Worm (Caenorhabditis elegans) whole organism, late embryonic: ENCODE results near the gene pals-27.

Experiments used
- C08G9.2 ChIP-seq: sonication (generic microtip); optimal IDR thresholded peaks from 2 replicates; lab custom pipeline; 2016; ENCODE audit warnings: mild to moderate bottlenecking, missing genetic modification characterization, moderate library complexity, missing compliant biosample characterization
- C38D4.7 ChIP-seq: fragments of 200-800 bp; sonication (Bioruptor generic); optimal IDR thresholded peaks from 2 replicates; lab custom pipeline; 2018; ENCODE audit warnings: mild to moderate bottlenecking, missing genetic modification characterization, moderate library complexity, missing compliant biosample characterization
- T23F11.4 ChIP-seq: fragments of 200-800 bp; sonication (Bioruptor generic); optimal IDR thresholded peaks from 2 replicates; lab custom pipeline; 2018; ENCODE audit warnings: mild to moderate bottlenecking, missing genetic modification characterization, missing compliant biosample characterization
- Y22D7AL.16 ChIP-seq: sonication (generic microtip); optimal IDR thresholded peaks from 2 replicates; lab custom pipeline; 2016; ENCODE audit warnings: missing genetic modification characterization, missing compliant biosample characterization
- ceh-14 ChIP-seq: sonication (generic microtip); optimal IDR thresholded peaks from 2 replicates; lab custom pipeline; 2016; ENCODE audit warnings: missing genotype, missing genetic modification characterization, missing compliant biosample characterization
- ceh-19 ChIP-seq: fragments of 200-800 bp; sonication (Bioruptor generic); optimal IDR thresholded peaks from 2 replicates; lab custom pipeline; 2018; ENCODE audit warnings: mild to moderate bottlenecking, missing genetic modification characterization, missing compliant biosample characterization
- ceh-2 ChIP-seq: sonication (generic microtip); optimal IDR thresholded peaks from 2 replicates; lab custom pipeline; 2016; ENCODE audit warnings: missing genotype, missing genetic modification characterization, missing compliant biosample characterization
- ceh-24 ChIP-seq: sonication (generic microtip); optimal IDR thresholded peaks from 2 replicates; lab custom pipeline; 2016; ENCODE audit warnings: mild to moderate bottlenecking, missing genetic modification characterization, missing compliant biosample characterization
- ceh-31 ChIP-seq: sonication (generic microtip); optimal IDR thresholded peaks from 2 replicates; lab custom pipeline; 2016; ENCODE audit warnings: missing genetic modification characterization, missing compliant biosample characterization
- ceh-34 ChIP-seq: sonication (generic microtip); optimal IDR thresholded peaks from 2 replicates; lab custom pipeline; 2016; ENCODE audit warnings: mild to moderate bottlenecking, missing genetic modification characterization, missing compliant biosample characterization
- ceh-48 ChIP-seq: sonication (generic microtip); optimal IDR thresholded peaks from 2 replicates; lab custom pipeline; 2016; ENCODE audit warnings: missing genetic modification characterization, inconsistent platforms, missing compliant biosample characterization
- ceh-6 ChIP-seq: fragments of 200-800 bp; sonication (Bioruptor generic); optimal IDR thresholded peaks from 2 replicates; lab custom pipeline; 2018; ENCODE audit warnings: mild to moderate bottlenecking, missing genetic modification characterization, missing compliant biosample characterization
- che-1 ChIP-seq: sonication (generic microtip); optimal IDR thresholded peaks from 2 replicates; lab custom pipeline; 2016; ENCODE audit warnings: mild to moderate bottlenecking, missing genetic modification characterization, missing compliant biosample characterization
- dmd-4 ChIP-seq: sonication (generic microtip); optimal IDR thresholded peaks from 2 replicates; lab custom pipeline; 2016; ENCODE audit warnings: borderline replicate concordance, missing genetic modification characterization, missing compliant biosample characterization
- elt-2 ChIP-seq: sonication (generic microtip); optimal IDR thresholded peaks from 2 replicates; lab custom pipeline; 2016; ENCODE audit warnings: missing genetic modification reagents, missing genetic modification characterization, missing compliant biosample characterization
- fkh-10 ChIP-seq: fragments of 150-350 bp; optimal IDR thresholded peaks from 2 replicates; lab custom pipeline; 2014; ENCODE audit warnings: missing biosample characterization, missing genetic modification reagents, missing genetic modification characterization
- fkh-6 ChIP-seq: sonication (generic microtip); optimal IDR thresholded peaks from 2 replicates; lab custom pipeline; 2016; ENCODE audit warnings: missing genetic modification characterization, missing compliant biosample characterization
- gmeb-2 ChIP-seq: sonication (generic microtip); optimal IDR thresholded peaks from 2 replicates; lab custom pipeline; 2016; ENCODE audit warnings: missing genetic modification characterization, inconsistent platforms, missing compliant biosample characterization
- hlh-30 ChIP-seq: sonication (generic microtip); optimal IDR thresholded peaks from 2 replicates; lab custom pipeline; 2017; ENCODE audit warnings: antibody characterized with exemption, missing genetic modification characterization, missing compliant biosample characterization; ENCODE audit not compliant: insufficient read depth
- hlh-6 ChIP-seq: sonication (generic microtip); optimal IDR thresholded peaks from 2 replicates; lab custom pipeline; 2016; ENCODE audit warnings: missing genotype, missing genetic modification characterization, missing compliant biosample characterization
- lim-6 ChIP-seq: sonication (generic microtip); optimal IDR thresholded peaks from 2 replicates; lab custom pipeline; 2016; ENCODE audit warnings: missing genetic modification characterization, missing compliant biosample characterization
- lin-11 ChIP-seq: fragments of 200-800 bp; sonication (Bioruptor generic); optimal IDR thresholded peaks from 2 replicates; lab custom pipeline; 2018; ENCODE audit warnings: mild to moderate bottlenecking, missing genetic modification characterization, missing compliant biosample characterization
- nfya-1 ChIP-seq: sonication (generic microtip); optimal IDR thresholded peaks from 2 replicates; lab custom pipeline; 2017; ENCODE audit warnings: missing genetic modification characterization, mild to moderate bottlenecking, missing compliant biosample characterization, antibody characterized with exemption, moderate library complexity
- nhr-232 ChIP-seq: sonication (generic microtip); optimal IDR thresholded peaks from 2 replicates; lab custom pipeline; 2016; ENCODE audit warnings: missing genetic modification characterization, missing compliant biosample characterization
- npax-4 ChIP-seq: sonication (generic microtip); optimal IDR thresholded peaks from 2 replicates; lab custom pipeline; 2016; ENCODE audit warnings: missing genetic modification characterization, missing compliant biosample characterization
- pat-9 ChIP-seq: fragments of 200-800 bp; sonication (Bioruptor generic); optimal IDR thresholded peaks from 2 replicates; lab custom pipeline; 2018; ENCODE audit warnings: mild to moderate bottlenecking, missing genetic modification characterization, moderate library complexity, missing compliant biosample characterization
- pax-1 ChIP-seq: fragments of 150-350 bp; optimal IDR thresholded peaks from 2 replicates; lab custom pipeline; 2014; ENCODE audit warnings: missing biosample characterization, missing genetic modification characterization
- pha-2 ChIP-seq: sonication (generic microtip); optimal IDR thresholded peaks from 2 replicates; lab custom pipeline; 2017; ENCODE audit warnings: mild to moderate bottlenecking, missing genetic modification characterization, missing compliant biosample characterization
- pros-1 ChIP-seq: fragments of 150-350 bp; optimal IDR thresholded peaks from 2 replicates; lab custom pipeline; 2014; ENCODE audit warnings: missing biosample characterization, missing genetic modification reagents, missing genetic modification characterization
- ref-2 ChIP-seq: sonication (generic microtip); optimal IDR thresholded peaks from 2 replicates; lab custom pipeline; 2016; ENCODE audit warnings: missing genetic modification characterization, missing compliant biosample characterization
- sdc-2 ChIP-seq: sonication (generic microtip); optimal IDR thresholded peaks from 2 replicates; lab custom pipeline; 2016; ENCODE audit warnings: missing genotype, missing genetic modification characterization, missing compliant biosample characterization
- sox-2 ChIP-seq: fragments of 200-800 bp; sonication (Bioruptor generic); IDR thresholded peaks from 2 replicates; pipeline ENCODE4 v1.3.6; 2022; ENCODE audit warnings: missing genetic modification reagents, missing genetic modification characterization, missing compliant biosample characterization
- sox-4 ChIP-seq: sonication (generic microtip); optimal IDR thresholded peaks from 2 replicates; lab custom pipeline; 2017; ENCODE audit warnings: mild to moderate bottlenecking, missing genetic modification characterization, inconsistent platforms, missing compliant biosample characterization
- syd-9 ChIP-seq: sonication (generic microtip); optimal IDR thresholded peaks from 2 replicates; lab custom pipeline; 2016; ENCODE audit warnings: mild to moderate bottlenecking, missing genetic modification characterization, moderate library complexity, missing compliant biosample characterization
- ttx-3 ChIP-seq: sonication (generic microtip); optimal IDR thresholded peaks from 2 replicates; lab custom pipeline; 2016; ENCODE audit warnings: missing genetic modification reagents, missing genetic modification characterization, missing compliant biosample characterization
- unc-3 ChIP-seq, 2 experiments: fragments of 200-800 bp in 1 of 2; sonication (Bioruptor generic) in 1 of 2; sonication (generic microtip) in 1 of 2; conservative IDR thresholded peaks in 1 of 2; optimal IDR thresholded peaks in 1 of 2; 2 replicates each; pipeline versions ENCODE4 v1.3.6 to Lab custom; 2016 to 2022; ENCODE audit warnings: missing compliant biosample characterization in 2 of 2, missing genetic modification characterization in 2 of 2, missing genetic modification reagents in 1 of 2
- unc-42 ChIP-seq: sonication (generic microtip); optimal IDR thresholded peaks from 2 replicates; lab custom pipeline; 2016; ENCODE audit warnings: missing genotype, missing genetic modification characterization, missing compliant biosample characterization
- unc-55 ChIP-seq: sonication (generic microtip); optimal IDR thresholded peaks from 2 replicates; lab custom pipeline; 2017; ENCODE audit warnings: missing biosample characterization, missing genetic modification reagents, missing genetic modification characterization
- unc-86 ChIP-seq: sonication (generic microtip); optimal IDR thresholded peaks from 2 replicates; lab custom pipeline; 2016; ENCODE audit warnings: missing genetic modification characterization, missing compliant biosample characterization
- zip-5 ChIP-seq: sonication (generic microtip); optimal IDR thresholded peaks from 2 replicates; lab custom pipeline; 2016; ENCODE audit warnings: missing genetic modification characterization, missing compliant biosample characterization
- ztf-16 ChIP-seq: sonication (generic microtip); optimal IDR thresholded peaks from 2 replicates; lab custom pipeline; 2017; ENCODE audit warnings: missing genetic modification characterization, missing compliant biosample characterization

pals-27 gene

DNA sequence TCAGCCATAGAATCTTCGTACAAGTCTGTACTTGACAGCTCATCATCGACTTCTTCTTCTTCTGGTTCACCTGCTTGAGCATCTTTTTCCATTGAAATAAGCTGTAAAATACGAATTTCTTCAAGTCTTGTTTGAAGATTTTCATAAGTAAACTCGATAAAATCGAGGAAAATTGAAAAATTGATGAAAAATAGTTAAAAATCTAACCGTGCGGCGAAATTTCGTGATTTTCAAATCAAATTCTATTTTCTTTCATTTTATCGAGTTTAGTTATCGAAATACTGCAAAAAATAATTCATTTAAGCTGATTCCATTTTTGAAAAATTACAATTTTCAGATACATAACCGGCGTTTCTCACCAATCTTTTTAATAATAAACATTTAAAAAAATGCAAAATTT is 33.7 kb downstream of the pals-27 start, which contains the start of gene R07E5.11:
TSS of gene R07E5.11 (minus strand) at position 101 of the 400 bp plus-strand sequence.
- no peak for TF ChIP-seq fkh-10
- no peak for TF ChIP-seq pros-1
- TF ChIP-seq nhr-232 (tag; lab: Kevin White, UChicago): no peak
- TF ChIP-seq unc-55: no peak
- no peak for TF ChIP-seq lim-6 (tag; lab: Kevin White, UChicago)
- no peak for TF ChIP-seq ceh-48 (tag; lab: Kevin White, UChicago)
- TF ChIP-seq hlh-6: no peak
- TF ChIP-seq ztf-16 (tag; lab: Kevin White, UChicago): no peak
- no peak for TF ChIP-seq ceh-24 (tag; lab: Kevin White, UChicago)
- TF ChIP-seq zip-5 (tag; lab: Kevin White, UChicago): no peak

DNA sequence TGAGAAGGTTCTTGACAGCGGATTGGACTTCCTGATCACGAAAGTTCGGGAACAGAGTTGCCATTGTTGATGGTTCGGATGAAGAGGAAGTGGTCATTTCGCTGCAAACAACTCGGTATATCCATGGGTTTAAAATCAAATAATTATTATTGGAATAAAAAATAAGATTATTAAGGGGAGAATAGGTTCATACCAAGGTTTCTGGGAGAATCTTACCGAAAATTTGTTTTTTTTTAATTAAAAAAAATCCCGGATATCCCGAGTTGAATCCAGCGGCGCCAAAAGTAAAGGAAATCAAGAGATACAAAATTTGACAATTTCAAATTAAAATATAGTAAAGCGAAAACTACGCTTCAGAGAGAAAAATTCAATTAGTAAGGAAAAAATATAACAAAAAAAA is 36.5 kb downstream of the pals-27 start, which contains the start of the genes R07E5.19 and pdcd-2:
TSS of gene R07E5.19 (minus strand) at position 101 of the 400 bp plus-strand sequence.
TSS of gene pdcd-2 (minus strand) at position 102 of the 400 bp plus-strand sequence.
- TF ChIP-seq syd-9 (tag; lab: Kevin White, UChicago) (no peak), T23F11.4 (GFP tag; lab: Kevin White, UChicago) (no peak), pax-1 (tag; lab: Kevin White, UChicago) (no peak), C08G9.2 (tag; lab: Kevin White, UChicago) (no peak), ceh-31 (no peak), ztf-16 (tag; lab: Kevin White, UChicago) (no peak)

DNA sequence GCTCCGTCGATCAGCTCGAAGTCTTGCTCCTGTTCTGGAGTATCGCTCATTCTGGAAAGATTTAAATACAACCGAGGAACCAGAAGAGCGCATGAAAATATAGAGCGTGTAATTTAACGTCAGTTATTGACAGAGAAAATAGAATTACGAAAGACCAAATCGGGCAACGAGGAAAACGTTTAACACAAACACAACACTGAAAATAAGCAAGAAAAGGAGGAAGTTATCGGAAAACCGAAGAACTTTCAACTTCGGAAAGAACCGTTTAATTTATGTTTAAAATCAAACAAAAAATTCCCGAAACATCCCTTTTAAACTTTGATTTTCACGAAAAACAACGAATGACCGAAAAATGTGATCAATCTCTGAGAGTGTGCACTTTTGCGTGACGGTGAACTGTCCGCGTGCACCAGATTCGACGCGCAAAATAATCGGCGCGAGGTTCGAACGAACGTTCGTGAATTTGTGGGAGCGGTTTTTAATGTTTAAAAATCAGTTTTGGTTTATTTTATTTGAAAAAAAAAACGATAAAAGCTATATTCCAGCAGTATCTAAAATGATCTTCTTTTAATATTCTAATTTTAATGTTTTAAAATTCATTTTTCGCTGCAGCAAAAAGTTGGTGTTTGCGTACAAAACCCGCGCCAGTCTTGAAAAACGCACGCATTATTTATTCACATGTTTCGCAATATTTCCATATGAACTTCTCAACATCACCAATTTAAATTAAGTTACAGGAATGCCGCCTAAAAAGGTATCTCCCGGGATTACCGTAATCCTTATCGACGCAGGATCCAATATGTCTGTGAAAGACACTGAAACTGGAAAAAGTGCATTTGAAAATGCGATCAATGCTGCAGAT is 37.9 kb downstream of the pals-27 start, which contains the start of the genes R07E5.7 and cku-80:
TSS of gene R07E5.7 (minus strand) at position 51 of the 862 bp plus-strand sequence.
TSS of gene cku-80 (plus strand) at position 732 of the 862 bp plus-strand sequence.
- TF ChIP-seq ttx-3 (no peak), elt-2 (peak; percentile 39), pat-9 (tag; lab: Kevin White, UChicago) (peak; percentile 12), unc-42 (tag; lab: Kevin White, UChicago) (peak; percentile 17), sox-4 (tag; lab: Kevin White, UChicago) (no peak), nfya-1 (tag; lab: Kevin White, UChicago) (peak; percentile 53), C08G9.2 (tag; lab: Kevin White, UChicago) (no peak), gmeb-2 (tag; lab: Kevin White, UChicago) (no peak), pros-1 (no peak), ceh-2 (tag; lab: Kevin White, UChicago) (no peak), hlh-30 (tag; lab: Kevin White, UChicago) (peak; percentile 64), ceh-34 (tag; lab: Kevin White, UChicago) (peak; percentile 20)

DNA sequence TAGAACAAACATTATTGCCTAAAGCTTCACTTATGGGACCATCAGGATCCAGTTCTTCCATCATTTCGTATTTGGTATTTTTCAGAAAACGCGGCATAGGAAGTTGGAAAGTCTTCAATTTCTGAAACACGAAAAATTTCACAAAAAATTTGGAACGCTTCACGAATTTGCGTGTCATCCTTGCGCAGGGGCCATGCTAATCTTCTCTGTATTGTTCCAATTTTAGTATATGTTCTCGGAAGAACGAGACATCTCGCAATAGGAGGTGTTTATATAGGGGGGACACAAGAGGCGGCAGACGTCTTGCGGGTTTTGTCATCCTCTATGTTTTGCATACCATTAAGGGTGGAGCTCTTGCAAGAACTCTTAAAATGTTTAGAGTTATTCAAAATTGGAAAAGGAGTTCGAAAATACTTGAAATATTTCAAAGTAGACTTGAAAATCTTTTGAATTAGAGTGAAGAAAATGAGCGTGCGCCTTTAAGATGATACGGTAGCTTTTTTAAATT is 45.3 kb downstream of the pals-27 start:
- TF ChIP-seq zip-5 (tag; lab: Kevin White, UChicago) (peak; percentile 40), C08G9.2 (tag; lab: Kevin White, UChicago) (peak; percentile 24), ceh-14 (peak; percentile 43), unc-3 (GFP tag; conservative IDR thresholded peaks at IDR 0.05; lab: Robert Waterston, UW) (peak; percentile 80), unc-3 (tag; optimal IDR thresholded peaks at IDR 0.05; lab: Kevin White, UChicago) (peak; percentile 17), che-1 (tag; lab: Kevin White, UChicago) (peak; percentile 73), ceh-19 (GFP tag; lab: Kevin White, UChicago) (peak; percentile 63), Y22D7AL.16 (tag; lab: Kevin White, UChicago) (peak; percentile 35), npax-4 (tag; lab: Kevin White, UChicago) (peak; percentile 48), ceh-34 (tag; lab: Kevin White, UChicago) (peak; percentile 32), sdc-2 (peak; percentile 40), ceh-2 (tag; lab: Kevin White, UChicago) (peak; percentile 63), unc-86 (tag; lab: Kevin White, UChicago) (peak; percentile 49), sox-4 (tag; lab: Kevin White, UChicago) (peak; percentile 59), ceh-6 (GFP tag; lab: Kevin White, UChicago) (peak; percentile 42), lin-11 (peak; percentile 14), dmd-4 (tag; lab: Kevin White, UChicago) (peak; percentile 24), pat-9 (tag; lab: Kevin White, UChicago) (peak; percentile 66), ztf-16 (tag; lab: Kevin White, UChicago) (peak; percentile 17), sox-2 (GFP tag; lab: Robert Waterston, UW) (peak; percentile 91), hlh-6 (peak; percentile 67), fkh-6 (tag; lab: Kevin White, UChicago) (peak; percentile 62), pha-2 (tag; lab: Kevin White, UChicago) (peak; percentile 64), C38D4.7 (peak; percentile 70), ref-2 (tag; lab: Kevin White, UChicago) (peak; percentile 44), ttx-3 (peak; percentile 54)
